Worm (Caenorhabditis elegans) whole organism, young adult: Measurements from ENCODE around the gene oac-42.

Source experiments
- D2030.7 ChIP-seq: fragments of 200-800 bp; sonication (Bioruptor generic); IDR thresholded peaks from 2 replicates; pipeline ENCODE4 v1.3.6; 2022; ENCODE audit warnings: missing genetic modification reagents, missing genetic modification characterization, missing compliant biosample characterization
- F33H1.4 ChIP-seq: fragments of 200-800 bp; sonication (Bioruptor generic); IDR thresholded peaks from 2 replicates; pipeline ENCODE4 v1.3.6; 2022; ENCODE audit warnings: missing genetic modification reagents, missing genetic modification characterization, missing compliant biosample characterization
- K12H6.12 ChIP-seq: fragments of 200-800 bp; sonication (Bioruptor generic); optimal IDR thresholded peaks from 2 replicates; lab custom pipeline; 2018; ENCODE audit warnings: mild to moderate bottlenecking, missing genetic modification characterization, missing compliant biosample characterization
- Y53G8AR.9 ChIP-seq: fragments of 200-800 bp; sonication (Bioruptor generic); conservative IDR thresholded peaks from 2 replicates; pipeline ENCODE4 v1.3.6; 2022; ENCODE audit warnings: missing genetic modification reagents, missing genetic modification characterization, missing compliant biosample characterization
- Y67H2A.10 ChIP-seq: fragments of 200-800 bp; sonication (Bioruptor generic); conservative IDR thresholded peaks from 2 replicates; pipeline ENCODE4 v1.3.6; 2022; ENCODE audit warnings: missing genetic modification reagents, missing genetic modification characterization, missing compliant biosample characterization
- aptf-2 ChIP-seq: fragments of 200-800 bp; sonication (Bioruptor generic); conservative IDR thresholded peaks from 2 replicates; pipeline ENCODE4 v1.3.6; 2022; ENCODE audit warnings: missing genetic modification reagents, missing genetic modification characterization, missing compliant biosample characterization
- bed-2 ChIP-seq: fragments of 200-800 bp; sonication (Bioruptor generic); IDR thresholded peaks from 2 replicates; pipeline ENCODE4 v1.3.6; 2022; ENCODE audit warnings: missing genetic modification reagents, missing genetic modification characterization, missing compliant biosample characterization
- dpff-1 ChIP-seq: sonication (generic microtip); optimal IDR thresholded peaks from 2 replicates; lab custom pipeline; 2017; ENCODE audit warnings: mild to moderate bottlenecking, missing genetic modification characterization, missing compliant biosample characterization
- lin-35 ChIP-seq, 3 experiments: fragments of 150-350 bp in 2 of 3; sonication (generic microtip) in 1 of 3; optimal IDR thresholded peaks; 2 replicates each; lab custom pipeline; 2014 to 2018; ENCODE audit warnings: missing biosample characterization in 3 of 3, missing genetic modification characterization in 3 of 3, missing genetic modification reagents in 3 of 3
- nhr-179 ChIP-seq: sonication (generic microtip); optimal IDR thresholded peaks from 2 replicates; lab custom pipeline; 2016; ENCODE audit warnings: mild to moderate bottlenecking, missing genetic modification characterization, missing compliant biosample characterization
- nhr-90 ChIP-seq: sonication (generic microtip); optimal IDR thresholded peaks from 2 replicates; lab custom pipeline; 2016; ENCODE audit warnings: missing genotype, mild to moderate bottlenecking, missing genetic modification characterization, missing compliant biosample characterization
- unc-130 ChIP-seq: sonication (generic microtip); optimal IDR thresholded peaks from 2 replicates; lab custom pipeline; 2016; ENCODE audit warnings: missing genetic modification reagents, missing genetic modification characterization, missing compliant biosample characterization
- unc-62 ChIP-seq: fragments of 150-350 bp; optimal IDR thresholded peaks from 2 replicates; lab custom pipeline; 2014; ENCODE audit warnings: missing biosample characterization, missing genetic modification reagents, missing genetic modification characterization
- zfh-2 ChIP-seq: fragments of 200-800 bp; sonication (Bioruptor generic); conservative IDR thresholded peaks from 2 replicates; pipeline ENCODE4 v1.3.6; 2022; ENCODE audit warnings: missing genetic modification reagents, missing genetic modification characterization, missing compliant biosample characterization

DNA sequence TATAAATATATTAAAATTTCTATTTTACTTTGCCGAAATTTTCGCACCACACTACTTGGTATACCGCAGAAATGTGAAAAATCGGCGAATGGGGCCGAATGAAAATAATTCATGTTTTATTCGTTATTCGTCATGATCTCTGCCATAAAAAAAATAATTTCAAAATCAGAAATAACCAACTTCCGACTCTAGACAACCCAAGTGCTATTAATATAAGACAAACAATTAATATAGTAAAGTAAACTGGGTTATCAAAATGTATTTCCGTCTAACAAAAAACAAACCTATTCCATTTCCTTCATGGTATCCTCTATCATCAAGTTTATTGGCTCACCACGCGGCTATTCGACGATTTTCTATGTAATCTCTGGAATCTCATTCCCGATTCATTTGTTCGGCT lies 18.8 kb downstream of the oac-42 start, which contains the start of gene srh-293:
- TF ChIP-seq Y53G8AR.9: no peak
- TF ChIP-seq zfh-2 (GFP tag; lab: Robert Waterston, UW): no peak
- no peak for TF ChIP-seq unc-62 (GFP tag; lab: Kevin White, UChicago)
- no peak for TF ChIP-seq aptf-2 (GFP tag; lab: Robert Waterston, UW)
- TF ChIP-seq Y67H2A.10 (GFP tag; lab: Robert Waterston, UW): no peak
- TF ChIP-seq lin-35 (GFP tag; optimal IDR thresholded peaks at IDR 0.05; lab: Kevin White, UChicago): no peak
- TF ChIP-seq unc-130 (GFP tag; lab: Kevin White, UChicago): no peak
- no peak for TF ChIP-seq D2030.7
- TF ChIP-seq K12H6.12 (tag; lab: Kevin White, UChicago): no peak
- TF ChIP-seq bed-2 (GFP tag; lab: Robert Waterston, UW): no peak
- TF ChIP-seq F33H1.4 (GFP tag; lab: Robert Waterston, UW): no peak
- no peak for TF ChIP-seq nhr-179
- no peak for TF ChIP-seq nhr-90 (tag; lab: Kevin White, UChicago)
- no peak for TF ChIP-seq dpff-1
